Fruit fly (Drosophila melanogaster): ENCODE results near the gene CG2116.

CG2116 gene

dm6 chrX:8162692-8163091 is 33.1 kb downstream of the CG2116 start, which contains the start of gene CG10761:
Gene CG10761, minus strand, starts transcription at chrX:8162792.
- TF ChIP-seq stwl (tag; optimal IDR thresholded peaks at IDR 0.05) (peak; percentile 34), slp2 (GFP tag; optimal IDR thresholded peaks at IDR 0.05) (no peak)

dm6 chrX:8163452-8163851 is 33.8 kb downstream of the CG2116 start:
- TF ChIP-seq Drgx (GFP tag; IDR thresholded peaks at IDR 0.05) (peak; percentile 52; the same call in 1 of the 2 replicates), Asciz (GFP tag; optimal IDR thresholded peaks at IDR 0.05) (no peak)

- TF ChIP-seq CG4820 (GFP tag; optimal IDR thresholded peaks at IDR 0.05) (no peak), CG18011 (GFP tag; optimal IDR thresholded peaks at IDR 0.05) (no peak), cas (GFP tag; IDR thresholded peaks at IDR 0.05) (no peak), caup (GFP tag; optimal IDR thresholded peaks at IDR 0.05; ENCODE audit: severe bottlenecking) (no peak), tap (tag; optimal IDR thresholded peaks at IDR 0.05) (no peak), CG2889 (GFP tag; IDR thresholded peaks at IDR 0.05) (no peak), C15 (GFP tag; IDR thresholded peaks at IDR 0.05) (no peak), yki (optimal IDR thresholded peaks at IDR 0.05) (no peak), hth (optimal IDR thresholded peaks at IDR 0.05) (no peak), az2 (GFP tag; optimal IDR thresholded peaks at IDR 0.05) (no peak), sug (tag; optimal IDR thresholded peaks at IDR 0.05) (no peak)
Observed at dm6 chrX:8165608-8166007, 36.0 kb downstream of the CG2116 start, which contains the start of gene Or7a. Gene Or7a, minus strand, starts transcription at chrX:8165708.

dm6 chrX:8170166-8170565 is 40.6 kb downstream of the CG2116 start, which contains the start of gene CG2278:
Gene CG2278, minus strand, starts transcription at chrX:8170266.
- TF ChIP-seq Drgx (GFP tag; IDR thresholded peaks at IDR 0.05) (no peak), CG4854 (GFP tag; optimal IDR thresholded peaks at IDR 0.05) (no peak), CG10366 (GFP tag; IDR thresholded peaks at IDR 0.05) (no peak), Gsc (GFP tag; IDR thresholded peaks at IDR 0.05) (no peak), CG9797 (GFP tag; optimal IDR thresholded peaks at IDR 0.05) (no peak), pho (GFP tag; optimal IDR thresholded peaks at IDR 0.05) (no peak), HLH4C (GFP tag; IDR thresholded peaks at IDR 0.05; ENCODE audit: partially characterized antibody) (no peak), CG17186 (GFP tag; optimal IDR thresholded peaks at IDR 0.05) (no peak), CG15011 (GFP tag; optimal IDR thresholded peaks at IDR 0.05) (no peak), abd-A (tag; optimal IDR thresholded peaks at IDR 0.05) (no peak)

dm6 chrX:8176291-8177029 is 46.8 kb downstream of the CG2116 start:
- no peak for TF ChIP-seq CG14667 (GFP tag; IDR thresholded peaks at IDR 0.05)
- peak; percentile 43; the same call in 1 of the 2 replicates for TF ChIP-seq Scr (GFP tag; IDR thresholded peaks at IDR 0.05; ENCODE audit: partially characterized antibody)
- peak; percentile 45; the same call in 1 of the 2 replicates for TF ChIP-seq amos (GFP tag; IDR thresholded peaks at IDR 0.05; ENCODE audit: partially characterized antibody)
- peak; percentile 26; the same call in 1 of the 3 replicates for TF ChIP-seq CG34422 (GFP tag; IDR thresholded peaks at IDR 0.05)
- TF ChIP-seq YL-1 (GFP tag; optimal IDR thresholded peaks at IDR 0.05), result peak; percentile 29
- TF ChIP-seq CG10366 (GFP tag; IDR thresholded peaks at IDR 0.05), result no peak
- TF ChIP-seq CG11560 (tag; IDR thresholded peaks at IDR 0.05), result no peak
- TF ChIP-seq CG33557 (GFP tag; optimal IDR thresholded peaks at IDR 0.05), result no peak
- 0 out of 4 replicates have a peak, but pooled peaks have one; percentile 41 for TF ChIP-seq chinmo (GFP tag; IDR thresholded peaks at IDR 0.05; ENCODE audit: partially characterized antibody)
- peak; percentile 41; the same call in 2 of the 3 replicates for TF ChIP-seq Aef1 (GFP tag; IDR thresholded peaks at IDR 0.05)
- peak; percentile 86 for TF ChIP-seq CG4360 (GFP tag; IDR thresholded peaks at IDR 0.05)
- peak; percentile 79 for TF ChIP-seq MESR4 (GFP tag; optimal IDR thresholded peaks at IDR 0.05)
- TF ChIP-seq bcd (GFP tag; optimal IDR thresholded peaks at IDR 0.05), result no peak
- peak; percentile 11 for TF ChIP-seq dm (GFP tag; optimal IDR thresholded peaks at IDR 0.05)
- no peak for TF ChIP-seq CG18619 (GFP tag; optimal IDR thresholded peaks at IDR 0.05)
- TF ChIP-seq Hr3 (GFP tag; optimal IDR thresholded peaks at IDR 0.05), result no peak
- no peak for TF ChIP-seq ATbp (GFP tag; optimal IDR thresholded peaks at IDR 0.05)
- TF ChIP-seq kni (GFP tag; optimal IDR thresholded peaks at IDR 0.05), result peak; percentile 26
- TF ChIP-seq psq (GFP tag; optimal IDR thresholded peaks at IDR 0.05), result no peak
- TF ChIP-seq CG2116 (GFP tag; optimal IDR thresholded peaks at IDR 0.05), result peak; percentile 77
- TF ChIP-seq Chrac-16 (GFP tag; optimal IDR thresholded peaks at IDR 0.05), result no peak
